Worm (Caenorhabditis elegans) whole organism, late embryonic: ENCODE results near the gene ZK622.4.

ENCODE experiments used
- C08G9.2 ChIP-seq: sonication (generic microtip); optimal IDR thresholded peaks from 2 replicates; lab custom pipeline; 2016; ENCODE audit warnings: mild to moderate bottlenecking, missing genetic modification characterization, moderate library complexity, missing compliant biosample characterization
- C38D4.7 ChIP-seq: fragments of 200-800 bp; sonication (Bioruptor generic); optimal IDR thresholded peaks from 2 replicates; lab custom pipeline; 2018; ENCODE audit warnings: mild to moderate bottlenecking, missing genetic modification characterization, moderate library complexity, missing compliant biosample characterization
- F13H6.1 ChIP-seq: sonication (generic microtip); optimal IDR thresholded peaks from 2 replicates; lab custom pipeline; 2016; ENCODE audit warnings: missing genetic modification characterization, missing compliant biosample characterization
- K02D7.2 ChIP-seq: sonication (generic microtip); optimal IDR thresholded peaks from 2 replicates; lab custom pipeline; 2017; ENCODE audit warnings: mild to moderate bottlenecking, missing genetic modification characterization, missing compliant biosample characterization
- T23F11.4 ChIP-seq: fragments of 200-800 bp; sonication (Bioruptor generic); optimal IDR thresholded peaks from 2 replicates; lab custom pipeline; 2018; ENCODE audit warnings: mild to moderate bottlenecking, missing genetic modification characterization, missing compliant biosample characterization
- Y22D7AL.16 ChIP-seq: sonication (generic microtip); optimal IDR thresholded peaks from 2 replicates; lab custom pipeline; 2016; ENCODE audit warnings: missing genetic modification characterization, missing compliant biosample characterization
- ceh-14 ChIP-seq: sonication (generic microtip); optimal IDR thresholded peaks from 2 replicates; lab custom pipeline; 2016; ENCODE audit warnings: missing genotype, missing genetic modification characterization, missing compliant biosample characterization
- ceh-18 ChIP-seq: sonication (generic microtip); optimal IDR thresholded peaks from 2 replicates; lab custom pipeline; 2016; ENCODE audit warnings: missing genetic modification characterization, missing compliant biosample characterization
- ceh-2 ChIP-seq: sonication (generic microtip); optimal IDR thresholded peaks from 2 replicates; lab custom pipeline; 2016; ENCODE audit warnings: missing genotype, missing genetic modification characterization, missing compliant biosample characterization
- ceh-24 ChIP-seq: sonication (generic microtip); optimal IDR thresholded peaks from 2 replicates; lab custom pipeline; 2016; ENCODE audit warnings: mild to moderate bottlenecking, missing genetic modification characterization, missing compliant biosample characterization
- ceh-30 ChIP-seq: fragments of 150-350 bp; optimal IDR thresholded peaks from 2 replicates; lab custom pipeline; 2014; ENCODE audit warnings: missing biosample characterization, missing genetic modification characterization
- ceh-31 ChIP-seq: sonication (generic microtip); optimal IDR thresholded peaks from 2 replicates; lab custom pipeline; 2016; ENCODE audit warnings: missing genetic modification characterization, missing compliant biosample characterization
- ceh-45 ChIP-seq: fragments of 200-800 bp; sonication (Bioruptor generic); IDR thresholded peaks from 2 replicates; pipeline ENCODE4 v1.3.6; 2022; ENCODE audit warnings: missing genetic modification reagents, missing genetic modification characterization, missing compliant biosample characterization
- dve-1 ChIP-seq: sonication (generic microtip); optimal IDR thresholded peaks from 2 replicates; lab custom pipeline; 2017; ENCODE audit warnings: antibody characterized with exemption, mild to moderate bottlenecking, missing genetic modification characterization, missing compliant biosample characterization
- elt-4 ChIP-seq: sonication (generic microtip); optimal IDR thresholded peaks from 2 replicates; lab custom pipeline; 2016; ENCODE audit warnings: missing genetic modification characterization, missing compliant biosample characterization
- eyg-1 ChIP-seq: sonication (generic microtip); optimal IDR thresholded peaks from 2 replicates; lab custom pipeline; 2016; ENCODE audit warnings: missing genotype, missing genetic modification characterization, missing compliant biosample characterization
- fax-1 ChIP-seq: sonication (generic microtip); optimal IDR thresholded peaks from 2 replicates; lab custom pipeline; 2016; ENCODE audit warnings: missing genotype, missing genetic modification characterization, missing compliant biosample characterization
- fkh-10 ChIP-seq: fragments of 150-350 bp; optimal IDR thresholded peaks from 2 replicates; lab custom pipeline; 2014; ENCODE audit warnings: missing biosample characterization, missing genetic modification reagents, missing genetic modification characterization
- fkh-6 ChIP-seq: sonication (generic microtip); optimal IDR thresholded peaks from 2 replicates; lab custom pipeline; 2016; ENCODE audit warnings: missing genetic modification characterization, missing compliant biosample characterization
- gmeb-2 ChIP-seq: sonication (generic microtip); optimal IDR thresholded peaks from 2 replicates; lab custom pipeline; 2016; ENCODE audit warnings: missing genetic modification characterization, inconsistent platforms, missing compliant biosample characterization
- lin-11 ChIP-seq: fragments of 200-800 bp; sonication (Bioruptor generic); optimal IDR thresholded peaks from 2 replicates; lab custom pipeline; 2018; ENCODE audit warnings: mild to moderate bottlenecking, missing genetic modification characterization, missing compliant biosample characterization
- madf-2 ChIP-seq: sonication (generic microtip); optimal IDR thresholded peaks from 2 replicates; lab custom pipeline; 2017; ENCODE audit warnings: missing genetic modification characterization, missing compliant biosample characterization
- nfya-1 ChIP-seq: sonication (generic microtip); optimal IDR thresholded peaks from 2 replicates; lab custom pipeline; 2017; ENCODE audit warnings: missing genetic modification characterization, mild to moderate bottlenecking, missing compliant biosample characterization, antibody characterized with exemption, moderate library complexity
- npax-4 ChIP-seq: sonication (generic microtip); optimal IDR thresholded peaks from 2 replicates; lab custom pipeline; 2016; ENCODE audit warnings: missing genetic modification characterization, missing compliant biosample characterization
- odd-2 ChIP-seq: sonication (generic microtip); optimal IDR thresholded peaks from 2 replicates; lab custom pipeline; 2017; ENCODE audit warnings: antibody characterized with exemption, mild to moderate bottlenecking, missing genetic modification characterization, missing compliant biosample characterization
- pag-3 ChIP-seq: sonication (generic microtip); optimal IDR thresholded peaks from 2 replicates; lab custom pipeline; 2016; ENCODE audit warnings: missing compliant biosample characterization, missing genetic modification characterization, borderline replicate concordance
- pat-9 ChIP-seq: fragments of 200-800 bp; sonication (Bioruptor generic); optimal IDR thresholded peaks from 2 replicates; lab custom pipeline; 2018; ENCODE audit warnings: mild to moderate bottlenecking, missing genetic modification characterization, moderate library complexity, missing compliant biosample characterization
- pha-2 ChIP-seq: sonication (generic microtip); optimal IDR thresholded peaks from 2 replicates; lab custom pipeline; 2017; ENCODE audit warnings: mild to moderate bottlenecking, missing genetic modification characterization, missing compliant biosample characterization
- rnt-1 ChIP-seq: sonication (generic microtip); optimal IDR thresholded peaks from 2 replicates; lab custom pipeline; 2016; ENCODE audit warnings: missing genetic modification characterization, missing compliant biosample characterization
- sox-2 ChIP-seq: fragments of 200-800 bp; sonication (Bioruptor generic); IDR thresholded peaks from 2 replicates; pipeline ENCODE4 v1.3.6; 2022; ENCODE audit warnings: missing genetic modification reagents, missing genetic modification characterization, missing compliant biosample characterization
- tbx-2 ChIP-seq: sonication (generic microtip); optimal IDR thresholded peaks from 2 replicates; lab custom pipeline; 2016; ENCODE audit warnings: missing genetic modification characterization, missing compliant biosample characterization
- unc-3 ChIP-seq, 2 experiments: fragments of 200-800 bp in 1 of 2; sonication (Bioruptor generic) in 1 of 2; sonication (generic microtip) in 1 of 2; conservative IDR thresholded peaks in 1 of 2; optimal IDR thresholded peaks in 1 of 2; 2 replicates each; pipeline versions ENCODE4 v1.3.6 to Lab custom; 2016 to 2022; ENCODE audit warnings: missing compliant biosample characterization in 2 of 2, missing genetic modification characterization in 2 of 2, missing genetic modification reagents in 1 of 2
- unc-55 ChIP-seq: sonication (generic microtip); optimal IDR thresholded peaks from 2 replicates; lab custom pipeline; 2017; ENCODE audit warnings: missing biosample characterization, missing genetic modification reagents, missing genetic modification characterization
- unc-86 ChIP-seq: sonication (generic microtip); optimal IDR thresholded peaks from 2 replicates; lab custom pipeline; 2016; ENCODE audit warnings: missing genetic modification characterization, missing compliant biosample characterization
- zip-5 ChIP-seq: sonication (generic microtip); optimal IDR thresholded peaks from 2 replicates; lab custom pipeline; 2016; ENCODE audit warnings: missing genetic modification characterization, missing compliant biosample characterization
- ztf-16 ChIP-seq: sonication (generic microtip); optimal IDR thresholded peaks from 2 replicates; lab custom pipeline; 2017; ENCODE audit warnings: missing genetic modification characterization, missing compliant biosample characterization

The ZK622.4 gene

ce11 chrII:5297718-5298117 lies 5.2 kb downstream of the ZK622.4 start:
- no peak for TF ChIP-seq ceh-30 (tag; lab: Kevin White, UChicago)
- TF ChIP-seq T23F11.4, result no peak
- TF ChIP-seq unc-55 (GFP tag; lab: Kevin White, UChicago), result no peak
- no peak for TF ChIP-seq gmeb-2 (tag; lab: Kevin White, UChicago)
- no peak for TF ChIP-seq unc-3 (GFP tag; conservative IDR thresholded peaks at IDR 0.05; lab: Robert Waterston, UW)
- TF ChIP-seq unc-3 (tag; optimal IDR thresholded peaks at IDR 0.05; lab: Kevin White, UChicago), result no peak
- no peak for TF ChIP-seq C08G9.2
- no peak for TF ChIP-seq fkh-6 (tag; lab: Kevin White, UChicago)
- no peak for TF ChIP-seq eyg-1 (tag; lab: Kevin White, UChicago)
- TF ChIP-seq madf-2 (tag; lab: Kevin White, UChicago), result no peak
- TF ChIP-seq elt-4 (tag; lab: Kevin White, UChicago), result no peak

- TF ChIP-seq npax-4 (tag; lab: Kevin White, UChicago) (no peak), ceh-45 (no peak)
- TF ChIP-seq, all 69 proteins: peak for 0
These were observed 9.3 kb downstream of the ZK622.4 start for ce11 chrII:5301810-5302209.

ce11 chrII:5305121-5305520 lies 12.6 kb downstream of the ZK622.4 start:
- no peak for TF ChIP-seq K02D7.2 (tag; lab: Kevin White, UChicago)
- TF ChIP-seq pat-9 (tag; lab: Kevin White, UChicago), result no peak
- TF ChIP-seq fkh-6 (tag; lab: Kevin White, UChicago), result no peak
- TF ChIP-seq dve-1 (tag; lab: Kevin White, UChicago), result no peak

- TF ChIP-seq gmeb-2 (tag; lab: Kevin White, UChicago), result no peak
- TF ChIP-seq lin-11 (tag; lab: Kevin White, UChicago), result no peak
- no peak for TF ChIP-seq zip-5 (tag; lab: Kevin White, UChicago)
- no peak for TF ChIP-seq rnt-1 (tag; lab: Kevin White, UChicago)
- no peak for TF ChIP-seq eyg-1 (tag; lab: Kevin White, UChicago)
- TF ChIP-seq ceh-31 (tag; lab: Kevin White, UChicago), result no peak
- no peak for TF ChIP-seq ceh-18
- no peak for TF ChIP-seq pag-3 (tag; lab: Kevin White, UChicago)
- no peak for TF ChIP-seq pat-9 (tag; lab: Kevin White, UChicago)
- no peak for TF ChIP-seq odd-2 (tag; lab: Kevin White, UChicago)
- no peak for TF ChIP-seq fkh-6 (tag; lab: Kevin White, UChicago)
- no peak for TF ChIP-seq sox-2 (GFP tag; lab: Robert Waterston, UW)
- TF ChIP-seq ceh-2 (tag; lab: Kevin White, UChicago), result no peak
- TF ChIP-seq ceh-14, result no peak
- TF ChIP-seq pha-2 (tag; lab: Kevin White, UChicago), result no peak
- no peak for TF ChIP-seq tbx-2
- TF ChIP-seq ztf-16 (tag; lab: Kevin White, UChicago), result no peak
- no peak for TF ChIP-seq elt-4 (tag; lab: Kevin White, UChicago)
- TF ChIP-seq F13H6.1 (tag; lab: Kevin White, UChicago), result no peak
These were observed 13.7 kb downstream of the ZK622.4 start for ce11 chrII:5306197-5306596.

ce11 chrII:5307203-5307602 lies 14.7 kb downstream of the ZK622.4 start:
- TF ChIP-seq Y22D7AL.16 (tag; lab: Kevin White, UChicago), result no peak
- no peak for TF ChIP-seq npax-4 (tag; lab: Kevin White, UChicago)
- no peak for TF ChIP-seq C38D4.7
- no peak for TF ChIP-seq ceh-14
- TF ChIP-seq nfya-1 (tag; lab: Kevin White, UChicago), result no peak
- no peak for TF ChIP-seq fax-1
- TF ChIP-seq ceh-24, result no peak
- no peak for TF ChIP-seq fkh-10 (GFP tag; lab: Kevin White, UChicago)
- TF ChIP-seq unc-86 (tag; lab: Kevin White, UChicago), result no peak
